Worm (Caenorhabditis elegans) whole organism, L1 larva: Measurements from ENCODE around the gene nhr-27.

Experiments used
- ces-1 ChIP-seq: fragments of 150-350 bp; optimal IDR thresholded peaks from 2 replicates; lab custom pipeline; 2014; ENCODE audit warnings: missing biosample characterization, missing genetic modification reagents, missing genetic modification characterization
- irx-1 ChIP-seq: sonication (generic microtip); optimal IDR thresholded peaks from 2 replicates; lab custom pipeline; 2016; ENCODE audit warnings: missing genetic modification characterization, missing compliant biosample characterization

DNA sequence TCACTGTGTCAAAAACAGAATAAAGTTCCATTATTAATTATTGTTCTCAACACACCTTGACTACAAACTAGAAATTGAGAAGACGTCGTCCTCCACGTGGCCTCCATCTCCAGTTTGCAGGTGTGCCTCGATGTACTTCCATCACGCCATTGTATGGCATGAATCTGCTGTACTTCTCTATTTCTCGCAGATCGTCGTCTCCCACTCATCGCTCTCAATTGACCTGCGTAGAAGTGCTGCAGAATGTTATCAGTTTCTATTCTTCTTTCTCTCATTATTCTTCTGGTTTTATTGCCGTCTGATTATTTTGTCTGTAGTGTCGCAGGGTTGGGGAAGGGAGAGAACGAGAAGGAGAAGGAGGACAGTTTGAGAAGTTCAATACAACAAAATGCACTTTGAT is 48.5 kb downstream of the nhr-27 start:
- TF ChIP-seq ces-1 (no peak), irx-1 (no peak)
